Fruit fly (Drosophila melanogaster): ENCODE measurements around the gene CG17328.

The CG17328 gene

DNA sequence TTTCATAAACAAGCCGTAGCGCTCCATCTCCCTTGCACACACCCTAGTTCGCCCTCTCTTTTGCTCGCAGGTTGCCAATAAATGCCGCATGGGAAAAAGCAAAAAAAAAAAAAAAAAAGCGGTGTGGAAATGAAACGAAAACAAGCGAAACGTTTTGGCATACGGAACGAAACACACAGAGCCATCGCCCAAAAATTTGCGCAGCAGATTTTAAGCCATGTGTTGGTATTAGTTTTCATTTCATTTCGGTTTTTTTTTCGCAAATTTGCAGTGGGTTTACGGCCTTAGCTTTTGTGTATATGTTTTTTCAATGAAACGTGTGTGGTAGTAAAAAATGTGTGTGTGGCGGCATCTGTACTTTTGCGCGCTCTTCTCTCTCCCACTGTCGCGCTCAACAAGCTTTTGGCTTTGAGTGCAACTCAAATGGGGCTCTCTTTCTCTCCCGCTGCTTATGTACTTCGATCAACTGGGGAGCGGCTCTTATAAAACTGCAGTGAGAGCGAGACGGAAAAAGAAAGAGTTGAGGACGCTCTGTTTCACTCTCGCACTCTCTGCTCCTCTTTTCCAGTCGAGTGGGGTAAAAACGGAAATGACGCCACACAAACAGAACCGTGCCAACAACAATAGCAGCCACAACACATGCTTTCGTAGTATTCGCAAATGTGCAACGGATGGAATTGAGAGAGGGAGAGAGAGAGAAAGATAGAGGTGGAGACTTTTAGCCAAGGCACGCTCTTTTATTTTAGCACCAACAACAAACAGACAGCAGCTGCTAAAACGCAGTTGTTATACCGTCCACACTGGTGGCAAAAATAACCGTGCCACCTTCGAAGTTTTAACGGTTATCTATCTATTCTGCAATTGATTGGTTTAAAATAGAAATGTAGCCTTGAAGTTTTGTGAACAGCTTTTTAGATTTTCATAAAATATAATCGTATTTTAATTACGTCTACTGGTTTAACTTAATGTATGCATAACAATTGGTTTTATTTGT lies 15.1 kb upstream of the CG17328 start (continued):
- TF ChIP-seq D (optimal IDR thresholded peaks at IDR 0.05) = no peak
- TF ChIP-seq D (GFP tag; optimal IDR thresholded peaks at IDR 0.05) = no peak
- no peak for TF ChIP-seq grn (GFP tag; optimal IDR thresholded peaks at IDR 0.05)
- no peak for TF ChIP-seq Hey (tag; optimal IDR thresholded peaks at IDR 0.05)
- TF ChIP-seq CG9876 (GFP tag; optimal IDR thresholded peaks at IDR 0.05) = peak; percentile 15
- no peak for TF ChIP-seq D19A (tag; optimal IDR thresholded peaks at IDR 0.05)
- TF ChIP-seq CG32767 (GFP tag; IDR thresholded peaks at IDR 0.05) = no peak
- peak; percentile 1 for TF ChIP-seq Atf-2 (GFP tag; optimal IDR thresholded peaks at IDR 0.05)
- no peak for TF ChIP-seq CG34224 (GFP tag; IDR thresholded peaks at IDR 0.05; ENCODE audit: partially characterized antibody)
- TF ChIP-seq pnt (GFP tag; optimal IDR thresholded peaks at IDR 0.05) = no peak
- TF ChIP-seq peb (GFP tag; IDR thresholded peaks at IDR 0.05) = no peak
- peak; percentile 47 for TF ChIP-seq CG31365 (tag; optimal IDR thresholded peaks at IDR 0.05)
- TF ChIP-seq CG9932 (GFP tag; IDR thresholded peaks at IDR 0.05) = no peak
- TF ChIP-seq sens-2 (GFP tag; IDR thresholded peaks at IDR 0.05) = no peak
- no peak for TF ChIP-seq CG12236 (GFP tag; optimal IDR thresholded peaks at IDR 0.05)
- peak; percentile 94 to 99 for TF ChIP-seq Trl (optimal IDR thresholded peaks at IDR 0.05)
- peak; percentile 13 for TF ChIP-seq Trl (GFP tag; optimal IDR thresholded peaks at IDR 0.05)
- no peak for TF ChIP-seq tna (GFP tag; IDR thresholded peaks at IDR 0.05; ENCODE audit: partially characterized antibody)
- peak; percentile 60 for TF ChIP-seq CG13894 (tag; optimal IDR thresholded peaks at IDR 0.05)
- peak; percentile 81 for TF ChIP-seq CG1832 (GFP tag; optimal IDR thresholded peaks at IDR 0.05)
- TF ChIP-seq Jarid2 (GFP tag; optimal IDR thresholded peaks at IDR 0.05) = peak; percentile 30
- TF ChIP-seq pita (GFP tag; optimal IDR thresholded peaks at IDR 0.05) = no peak
- TF ChIP-seq chm (GFP tag; IDR thresholded peaks at IDR 0.05) = no peak
- no peak for TF ChIP-seq wdn (GFP tag; IDR thresholded peaks at IDR 0.05)
- TF ChIP-seq CG4820 (GFP tag; optimal IDR thresholded peaks at IDR 0.05) = no peak
- TF ChIP-seq hkb (optimal IDR thresholded peaks at IDR 0.05) = no peak
- no peak for TF ChIP-seq hkb (GFP tag; IDR thresholded peaks at IDR 0.05)
- no peak for TF ChIP-seq CG2199 (GFP tag; IDR thresholded peaks at IDR 0.05)
- no peak for TF ChIP-seq sima (GFP tag; optimal IDR thresholded peaks at IDR 0.05)
- TF ChIP-seq CG14667 (GFP tag; IDR thresholded peaks at IDR 0.05) = no peak
- TF ChIP-seq Deaf1 (tag; optimal IDR thresholded peaks at IDR 0.05) = peak; percentile 15
- peak; percentile 99 for TF ChIP-seq pfk (GFP tag; optimal IDR thresholded peaks at IDR 0.05)
- TF ChIP-seq HHEX (GFP tag; optimal IDR thresholded peaks at IDR 0.05) = peak; percentile 62
- TF ChIP-seq Dad (GFP tag; optimal IDR thresholded peaks at IDR 0.05) = peak; percentile 31
- TF ChIP-seq CG31224 (GFP tag; IDR thresholded peaks at IDR 0.05) = no peak
- TF ChIP-seq Six4 (GFP tag; optimal IDR thresholded peaks at IDR 0.05) = no peak
- TF ChIP-seq run (tag; optimal IDR thresholded peaks at IDR 0.05) = no peak
- no peak for TF ChIP-seq psq (GFP tag; optimal IDR thresholded peaks at IDR 0.05)
- TF ChIP-seq Doc2 (GFP tag; IDR thresholded peaks at IDR 0.05) = no peak
- no peak for TF ChIP-seq CG14014 (GFP tag; IDR thresholded peaks at IDR 0.05)
- peak; percentile 9 for TF ChIP-seq CG4282 (GFP tag; optimal IDR thresholded peaks at IDR 0.05)
- no peak for TF ChIP-seq CG3065 (GFP tag; optimal IDR thresholded peaks at IDR 0.05)
- no peak for TF ChIP-seq oc (tag; optimal IDR thresholded peaks at IDR 0.05)
- TF ChIP-seq Awh (GFP tag; IDR thresholded peaks at IDR 0.05) = no peak
- no peak for TF ChIP-seq MTF-1 (GFP tag; optimal IDR thresholded peaks at IDR 0.05; ENCODE audit: borderline replicate concordance)
- peak; percentile 70 for TF ChIP-seq gem (tag; optimal IDR thresholded peaks at IDR 0.05)
- TF ChIP-seq CG10366 (GFP tag; IDR thresholded peaks at IDR 0.05) = no peak
- TF ChIP-seq CG2116 (GFP tag; optimal IDR thresholded peaks at IDR 0.05) = peak; percentile 20
- TF ChIP-seq chif (GFP tag; optimal IDR thresholded peaks at IDR 0.05) = peak in 1 of 2 experiments; percentile 20
- no peak for TF ChIP-seq inv (GFP tag; IDR thresholded peaks at IDR 0.05; ENCODE audit: partially characterized antibody)

All from whole organism, embryonic.